Worm (Caenorhabditis elegans): ENCODE results near the gene acs-1.
A peak's percentile ranks its signal among the peaks of the same experiment; 100 is the strongest.

acs-1 gene

ce11 chrV:6524757-6525156, at the start of gene acs-1:
TSS of gene acs-1 (plus strand) at chrV:6524989.
- TF ChIP-seq B0336.3 (GFP tag; IDR thresholded peaks at IDR 0.05), result 0 out of 2 replicates have a peak, but pooled peaks have one; percentile 33
- peak; percentile 41 for TF ChIP-seq dox-1 (GFP tag; IDR thresholded peaks at IDR 0.05)
- TF ChIP-seq ets-4 (GFP tag; optimal IDR thresholded peaks at IDR 0.05), result peak; percentile 89
- peak; percentile 42 for TF ChIP-seq ztf-22 (GFP tag; optimal IDR thresholded peaks at IDR 0.05)
- no peak for TF ChIP-seq nhr-120 (GFP tag; IDR thresholded peaks at IDR 0.05)
- TF ChIP-seq nhr-80 (tag; optimal IDR thresholded peaks at IDR 0.05), result peak; percentile 98

- TF ChIP-seq unc-62 (GFP tag; optimal IDR thresholded peaks at IDR 0.05) (no peak), Y95B8A.8 (GFP tag; IDR thresholded peaks at IDR 0.05) (no peak), ets-4 (GFP tag; optimal IDR thresholded peaks at IDR 0.05) (no peak), nhr-80 (tag; optimal IDR thresholded peaks at IDR 0.05) (peak; percentile 90), snpc-1.3 (tag; optimal IDR thresholded peaks at IDR 0.05; ENCODE audit: insufficient read depth) (no peak), pha-4 (tag; optimal IDR thresholded peaks at IDR 0.05) (no peak), hlh-12 (tag; optimal IDR thresholded peaks at IDR 0.05) (no peak), mxl-1 (tag; optimal IDR thresholded peaks at IDR 0.05) (no peak), lsl-1 (GFP tag; optimal IDR thresholded peaks at IDR 0.05) (no peak), madf-3 (GFP tag; IDR thresholded peaks at IDR 0.05) (no peak), attf-5 (GFP tag; optimal IDR thresholded peaks at IDR 0.05) (peak; percentile 11), B0336.3 (GFP tag; IDR thresholded peaks at IDR 0.05) (no peak)
Observed at ce11 chrV:6476026-6476425, 48.8 kb upstream of the acs-1 start.

- no peak for TF ChIP-seq F55B11.4 (tag; optimal IDR thresholded peaks at IDR 0.05; ENCODE audit: borderline replicate concordance, insufficient read depth)
- TF ChIP-seq nfyb-1 (GFP tag; IDR thresholded peaks at IDR 0.05), result no peak
- TF ChIP-seq T26A5.8 (tag; optimal IDR thresholded peaks at IDR 0.05), result no peak
Observed at ce11 chrV:6485109-6485508, 39.7 kb upstream of the acs-1 start.

- no peak for TF ChIP-seq nhr-179 (tag; optimal IDR thresholded peaks at IDR 0.05)
- TF ChIP-seq lin-26 (GFP tag; IDR thresholded peaks at IDR 0.05), result no peak
- TF ChIP-seq lag-1 (GFP tag; IDR thresholded peaks at IDR 0.05), result no peak
- TF ChIP-seq pbrm-1 (GFP tag; IDR thresholded peaks at IDR 0.05), result no peak
- TF ChIP-seq egl-18 (GFP tag; IDR thresholded peaks at IDR 0.05), result no peak
- TF ChIP-seq ama-1 (optimal IDR thresholded peaks at IDR 0.05), result no peak
- no peak for TF ChIP-seq ama-1 (GFP tag; optimal IDR thresholded peaks at IDR 0.05)
- TF ChIP-seq rec-8 (tag; optimal IDR thresholded peaks at IDR 0.05), result no peak
- no peak for TF ChIP-seq snpc-1.3 (tag; optimal IDR thresholded peaks at IDR 0.05; ENCODE audit: insufficient read depth)
- TF ChIP-seq ets-4 (GFP tag; optimal IDR thresholded peaks at IDR 0.05), result no peak
- no peak for TF ChIP-seq cebp-1 (GFP tag; IDR thresholded peaks at IDR 0.05)
- no peak for TF ChIP-seq cebp-1 (tag; optimal IDR thresholded peaks at IDR 0.05)
- TF ChIP-seq cebp-2 (GFP tag; IDR thresholded peaks at IDR 0.05), result 0 out of 2 replicates have a peak, but pooled peaks have one; percentile 30
- peak; percentile 14 for TF ChIP-seq madf-10 (tag; optimal IDR thresholded peaks at IDR 0.05)
- TF ChIP-seq snpc-3.4 (tag; optimal IDR thresholded peaks at IDR 0.05), result no peak
- 0 out of 2 replicates have a peak, but pooled peaks have one; percentile 24 for TF ChIP-seq egl-44 (GFP tag; IDR thresholded peaks at IDR 0.05)
- no peak for TF ChIP-seq ztf-22 (GFP tag; optimal IDR thresholded peaks at IDR 0.05)
- TF ChIP-seq madf-6 (GFP tag; IDR thresholded peaks at IDR 0.05), result no peak
- TF ChIP-seq Y53G8AR.9 (GFP tag; conservative IDR thresholded peaks at IDR 0.05), result 0 out of 2 replicates have a peak, but pooled peaks have one; percentile 26
- TF ChIP-seq pha-4 (tag; optimal IDR thresholded peaks at IDR 0.05), result no peak
- no peak for TF ChIP-seq ZK185.1 (tag; optimal IDR thresholded peaks at IDR 0.05; ENCODE audit: poor library complexity, severe bottlenecking)
- no peak for TF ChIP-seq F52B5.7 (tag; optimal IDR thresholded peaks at IDR 0.05)
- TF ChIP-seq ceh-79 (tag; optimal IDR thresholded peaks at IDR 0.05), result no peak
- no peak for TF ChIP-seq snpc-4 (GFP tag; optimal IDR thresholded peaks at IDR 0.05)
- TF ChIP-seq snpc-4 (tag; optimal IDR thresholded peaks at IDR 0.05), result no peak
- no peak for TF ChIP-seq hlh-26 (GFP tag; conservative IDR thresholded peaks at IDR 0.05)
- TF ChIP-seq F57A8.1 (GFP tag; optimal IDR thresholded peaks at IDR 0.05), result no peak
- no peak for TF ChIP-seq nfya-1 (tag; optimal IDR thresholded peaks at IDR 0.05; ENCODE audit: borderline replicate concordance, insufficient read depth)
- no peak for TF ChIP-seq rcor-1 (GFP tag; IDR thresholded peaks at IDR 0.05)
- TF ChIP-seq B0035.1 (tag; optimal IDR thresholded peaks at IDR 0.05), result no peak
Observed at ce11 chrV:6487878-6488277, 36.9 kb upstream of the acs-1 start.

Data from whole organism, young adult.